Worm (Caenorhabditis elegans) whole organism, L2 larva: Measurements from ENCODE around the gene K07C5.2.
A peak's percentile ranks its signal among the peaks of the same experiment; 100 is the strongest.

Source experiments
- F13H6.1 ChIP-seq: sonication (generic microtip); optimal IDR thresholded peaks from 2 replicates; lab custom pipeline; 2016; ENCODE audit warnings: missing genetic modification characterization, missing compliant biosample characterization
- R02D3.7 ChIP-seq: fragments of 150-350 bp; optimal IDR thresholded peaks from 2 replicates; lab custom pipeline; 2014; ENCODE audit warnings: missing biosample characterization, missing genetic modification characterization
- ZK546.5 ChIP-seq: sonication (generic microtip); optimal IDR thresholded peaks from 2 replicates; lab custom pipeline; 2017; ENCODE audit warnings: missing biosample characterization, missing genetic modification characterization
- alr-1 ChIP-seq: fragments of 150-350 bp; optimal IDR thresholded peaks from 2 replicates; lab custom pipeline; 2014; ENCODE audit warnings: missing biosample characterization, missing genetic modification characterization
- aly-2 ChIP-seq: fragments of 150-350 bp; optimal IDR thresholded peaks from 2 replicates; lab custom pipeline; 2014; ENCODE audit warnings: missing biosample characterization, missing genetic modification characterization
- ama-1 ChIP-seq: fragments of 150-350 bp; optimal IDR thresholded peaks from 2 replicates; lab custom pipeline; 2018; ENCODE audit warnings: inconsistent platforms
- blmp-1 ChIP-seq: sonication (generic microtip); optimal IDR thresholded peaks from 2 replicates; lab custom pipeline; 2017; ENCODE audit warnings: missing genetic modification characterization, mild to moderate bottlenecking, missing compliant biosample characterization, antibody characterized with exemption, moderate library complexity; ENCODE audit not compliant: insufficient read depth
- ceh-16 ChIP-seq: fragments of 150-350 bp; optimal IDR thresholded peaks from 2 replicates; lab custom pipeline; 2014; ENCODE audit warnings: missing biosample characterization, missing genetic modification characterization
- crh-2 ChIP-seq: sonication (generic microtip); optimal IDR thresholded peaks from 2 replicates; lab custom pipeline; 2017; ENCODE audit warnings: missing biosample characterization, missing genetic modification characterization
- egl-27 ChIP-seq: sonication (generic microtip); optimal IDR thresholded peaks from 3 replicates; lab custom pipeline; 2017; ENCODE audit warnings: missing biosample characterization, missing genetic modification reagents, missing genetic modification characterization
- elt-1 ChIP-seq: fragments of 150-350 bp; optimal IDR thresholded peaks from 2 replicates; lab custom pipeline; 2014; ENCODE audit warnings: missing biosample characterization, missing genetic modification characterization
- elt-3 ChIP-seq: sonication (generic microtip); optimal IDR thresholded peaks from 2 replicates; lab custom pipeline; 2017; ENCODE audit warnings: missing biosample characterization, missing genetic modification characterization
- fos-1 ChIP-seq: fragments of 150-350 bp; optimal IDR thresholded peaks from 2 replicates; lab custom pipeline; 2014; ENCODE audit warnings: missing biosample characterization, missing genetic modification characterization
- gmeb-1 ChIP-seq: fragments of 150-350 bp; optimal IDR thresholded peaks from 2 replicates; lab custom pipeline; 2014; ENCODE audit warnings: missing biosample characterization, missing genetic modification characterization
- lin-11 ChIP-seq: fragments of 150-350 bp; sonication (generic microtip); optimal IDR thresholded peaks from 2 replicates; lab custom pipeline; 2014; ENCODE audit warnings: missing biosample characterization, missing genetic modification characterization, inconsistent platforms, mixed read lengths
- lin-39 ChIP-seq: fragments of 150-350 bp; optimal IDR thresholded peaks from 2 replicates; lab custom pipeline; 2014; ENCODE audit warnings: missing biosample characterization, missing genetic modification reagents, missing genetic modification characterization
- lsy-2 ChIP-seq, 2 experiments: fragments of 150-350 bp in 1 of 2; sonication (generic microtip) in 1 of 2; optimal IDR thresholded peaks; 2 replicates each; lab custom pipeline; 2014 to 2017; ENCODE audit warnings: missing biosample characterization in 2 of 2, missing genetic modification characterization in 2 of 2
- mbf-1 ChIP-seq: sonication (generic microtip); optimal IDR thresholded peaks from 2 replicates; lab custom pipeline; 2017; ENCODE audit warnings: missing biosample characterization, missing genetic modification characterization
- mdl-1 ChIP-seq, 2 experiments: fragments of 150-350 bp in 1 of 2; sonication (generic microtip) in 1 of 2; optimal IDR thresholded peaks; 2 replicates each; lab custom pipeline; 2017; ENCODE audit warnings: missing biosample characterization in 2 of 2, missing genetic modification characterization in 2 of 2
- nhr-12 ChIP-seq: fragments of 150-350 bp; optimal IDR thresholded peaks from 2 replicates; lab custom pipeline; 2014; ENCODE audit warnings: missing biosample characterization, missing genetic modification characterization
- nhr-129 ChIP-seq: fragments of 150-350 bp; optimal IDR thresholded peaks from 2 replicates; lab custom pipeline; 2014; ENCODE audit warnings: missing biosample characterization, missing genetic modification characterization
- nhr-21 ChIP-seq: fragments of 150-350 bp; optimal IDR thresholded peaks from 2 replicates; lab custom pipeline; 2014; ENCODE audit warnings: missing biosample characterization, missing genetic modification characterization
- nhr-25 ChIP-seq: fragments of 150-350 bp; sonication (generic microtip); optimal IDR thresholded peaks from 3 replicates; lab custom pipeline; 2014; ENCODE audit warnings: missing biosample characterization, missing genetic modification characterization
- nhr-77 ChIP-seq: fragments of 150-350 bp; optimal IDR thresholded peaks from 2 replicates; lab custom pipeline; 2014; ENCODE audit warnings: missing biosample characterization, missing genetic modification characterization
- peb-1 ChIP-seq: fragments of 150-350 bp; optimal IDR thresholded peaks from 2 replicates; lab custom pipeline; 2014; ENCODE audit warnings: missing biosample characterization, missing genetic modification characterization
- skn-1 ChIP-seq: sonication (generic microtip); optimal IDR thresholded peaks from 2 replicates; lab custom pipeline; 2017; ENCODE audit warnings: missing biosample characterization, missing genetic modification characterization
- sma-3 ChIP-seq: sonication (generic microtip); optimal IDR thresholded peaks from 2 replicates; lab custom pipeline; 2016; ENCODE audit warnings: missing genetic modification reagents, missing genetic modification characterization, missing compliant biosample characterization
- sma-9 ChIP-seq, 2 experiments: fragments of 150-350 bp in 1 of 2; sonication (generic microtip) in 1 of 2; optimal IDR thresholded peaks; 2 replicates each; lab custom pipeline; 2014 to 2016; ENCODE audit warnings: missing genetic modification characterization in 2 of 2, mild to moderate bottlenecking in 1 of 2, missing biosample characterization in 1 of 2, missing compliant biosample characterization in 1 of 2, missing genetic modification reagents in 1 of 2, moderate library complexity in 1 of 2
- snpc-4 ChIP-seq: fragments of 150-350 bp; optimal IDR thresholded peaks from 2 replicates; lab custom pipeline; 2014; ENCODE audit warnings: missing biosample characterization, missing genetic modification characterization
- unc-62 ChIP-seq: fragments of 150-350 bp; optimal IDR thresholded peaks from 2 replicates; lab custom pipeline; 2014; ENCODE audit warnings: missing biosample characterization, missing genetic modification reagents, missing genetic modification characterization
- zag-1 ChIP-seq: fragments of 150-350 bp; optimal IDR thresholded peaks from 2 replicates; lab custom pipeline; 2014; ENCODE audit warnings: missing biosample characterization, missing genetic modification characterization
- ztf-1 ChIP-seq: fragments of 200-800 bp; sonication (Bioruptor generic); conservative IDR thresholded peaks from 2 replicates; pipeline ENCODE4 v1.3.6; 2022; ENCODE audit warnings: missing genetic modification characterization, missing compliant biosample characterization
- ztf-11 ChIP-seq: sonication (generic microtip); optimal IDR thresholded peaks from 2 replicates; lab custom pipeline; 2017; ENCODE audit warnings: missing biosample characterization, missing genetic modification characterization

Gene K07C5.2

DNA sequence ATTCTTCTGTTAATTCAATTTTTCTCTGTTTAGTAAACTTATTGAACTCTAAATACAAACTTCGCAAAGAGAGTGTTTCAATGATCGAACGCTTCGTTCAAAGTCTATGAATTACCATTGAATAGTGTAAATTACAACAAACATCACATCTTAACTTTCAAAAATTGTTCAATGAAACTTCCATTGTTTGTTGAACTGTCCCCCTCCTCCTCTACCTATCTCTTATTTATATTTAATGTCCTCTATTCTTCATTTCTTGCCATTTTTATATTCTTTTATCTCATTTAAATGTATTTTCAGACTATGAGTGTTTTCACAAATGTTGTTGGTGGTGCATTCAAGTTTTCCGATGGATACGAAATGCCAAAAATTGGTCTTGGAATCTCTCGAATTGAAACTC lies at the start of gene K07C5.2:
K07C5.2 (plus strand) TSS at position 301 of the 400 bp plus-strand sequence.
- TF ChIP-seq crh-2 (tag; lab: Kevin White, UChicago) (no peak), ceh-16 (no peak), fos-1 (tag; lab: Kevin White, UChicago) (no peak), lsy-2 (tag; optimal IDR thresholded peaks at IDR 0.05; lab: Kevin White, UChicago) (no peak), nhr-12 (tag; lab: Kevin White, UChicago) (no peak), nhr-21 (tag; lab: Kevin White, UChicago) (no peak), lin-39 (no peak), alr-1 (tag; lab: Kevin White, UChicago) (no peak), lin-11 (tag; lab: Kevin White, UChicago) (no peak), mbf-1 (tag; lab: Kevin White, UChicago) (no peak), ZK546.5 (tag; lab: Kevin White, UChicago) (no peak), blmp-1 (tag; lab: Kevin White, UChicago) (no peak), snpc-4 (tag; lab: Kevin White, UChicago) (no peak)

DNA sequence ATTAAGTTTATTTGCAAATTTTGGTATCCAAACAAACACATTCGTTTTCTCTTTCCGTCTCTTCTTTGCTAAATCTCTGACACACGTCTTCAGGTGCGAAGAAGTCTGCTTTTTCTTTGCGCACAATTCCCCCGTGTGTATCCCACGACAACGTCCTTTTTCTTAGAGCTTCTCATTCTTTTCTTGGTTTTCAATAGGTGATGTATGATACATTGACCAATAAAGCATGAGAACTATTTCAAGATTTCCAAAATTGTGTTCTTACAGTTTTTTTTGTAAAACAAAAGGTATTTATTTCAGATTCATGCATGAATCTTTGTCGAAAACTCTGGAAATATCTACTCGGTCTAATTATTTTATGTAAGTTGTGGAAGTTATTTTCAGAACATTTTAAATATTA lies 49.6 kb upstream of the K07C5.2 start, which contains the start of gene B0024.15:
B0024.15 (plus strand) TSS at position 301 of the 400 bp plus-strand sequence.
- TF ChIP-seq blmp-1 (tag; lab: Kevin White, UChicago), result no peak
- no peak for TF ChIP-seq crh-2 (tag; lab: Kevin White, UChicago)
- no peak for TF ChIP-seq mdl-1 (tag; optimal IDR thresholded peaks at IDR 0.05; lab: Kevin White, UChicago)
- TF ChIP-seq ztf-11 (tag; lab: Kevin White, UChicago), result no peak
- TF ChIP-seq unc-62, result no peak
- no peak for TF ChIP-seq elt-1 (tag; lab: Kevin White, UChicago)
- TF ChIP-seq skn-1 (tag; lab: Kevin White, UChicago), result no peak
- no peak for TF ChIP-seq zag-1 (tag; lab: Kevin White, UChicago)
- TF ChIP-seq F13H6.1, result no peak
- TF ChIP-seq sma-9 (GFP tag; optimal IDR thresholded peaks at IDR 0.05; lab: Kevin White, UChicago), result no peak
- no peak for TF ChIP-seq sma-9 (tag; optimal IDR thresholded peaks at IDR 0.05; lab: Kevin White, UChicago)
- no peak for TF ChIP-seq nhr-77
- TF ChIP-seq nhr-25 (tag; lab: Kevin White, UChicago), result no peak
- no peak for TF ChIP-seq fos-1 (tag; lab: Kevin White, UChicago)
- no peak for TF ChIP-seq ama-1 (lab: Kevin White, UChicago)
- no peak for TF ChIP-seq ztf-1
- TF ChIP-seq lsy-2 (tag; optimal IDR thresholded peaks at IDR 0.05; lab: Kevin White, UChicago), result no peak
- no peak for TF ChIP-seq snpc-4 (tag; lab: Kevin White, UChicago)
- no peak for TF ChIP-seq R02D3.7 (tag; lab: Kevin White, UChicago)

DNA sequence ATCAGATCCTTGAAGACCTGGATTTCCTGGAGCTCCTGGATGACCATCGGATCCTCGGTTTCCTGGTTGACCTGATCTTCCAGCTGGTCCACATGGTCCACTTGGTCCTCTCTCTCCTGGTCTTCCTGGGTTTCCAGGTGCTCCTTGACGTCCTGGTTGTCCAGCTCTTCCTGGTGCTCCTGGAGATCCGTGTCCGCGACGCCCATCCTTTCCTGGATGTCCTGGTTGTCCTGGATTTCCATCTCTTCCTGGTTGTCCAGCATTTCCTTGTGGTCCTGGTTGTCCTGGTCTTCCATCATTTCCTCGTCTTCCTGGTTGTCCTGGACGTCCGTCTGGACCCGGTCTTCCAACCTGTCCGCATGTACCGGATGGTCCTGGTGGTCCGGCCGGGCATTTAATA lies 47.5 kb upstream of the K07C5.2 start:
- TF ChIP-seq peb-1, result no peak
- no peak for TF ChIP-seq egl-27 (tag; lab: Kevin White, UChicago)
- no peak for TF ChIP-seq aly-2 (tag; lab: Kevin White, UChicago)
- TF ChIP-seq elt-3, result no peak
- no peak for TF ChIP-seq lsy-2 (tag; optimal IDR thresholded peaks at IDR 0.05; lab: Kevin White, UChicago)
- no peak for TF ChIP-seq zag-1 (tag; lab: Kevin White, UChicago)
- no peak for TF ChIP-seq ztf-11 (tag; lab: Kevin White, UChicago)
- no peak for TF ChIP-seq nhr-129 (tag; lab: Kevin White, UChicago)
- no peak for TF ChIP-seq blmp-1 (tag; lab: Kevin White, UChicago)

DNA sequence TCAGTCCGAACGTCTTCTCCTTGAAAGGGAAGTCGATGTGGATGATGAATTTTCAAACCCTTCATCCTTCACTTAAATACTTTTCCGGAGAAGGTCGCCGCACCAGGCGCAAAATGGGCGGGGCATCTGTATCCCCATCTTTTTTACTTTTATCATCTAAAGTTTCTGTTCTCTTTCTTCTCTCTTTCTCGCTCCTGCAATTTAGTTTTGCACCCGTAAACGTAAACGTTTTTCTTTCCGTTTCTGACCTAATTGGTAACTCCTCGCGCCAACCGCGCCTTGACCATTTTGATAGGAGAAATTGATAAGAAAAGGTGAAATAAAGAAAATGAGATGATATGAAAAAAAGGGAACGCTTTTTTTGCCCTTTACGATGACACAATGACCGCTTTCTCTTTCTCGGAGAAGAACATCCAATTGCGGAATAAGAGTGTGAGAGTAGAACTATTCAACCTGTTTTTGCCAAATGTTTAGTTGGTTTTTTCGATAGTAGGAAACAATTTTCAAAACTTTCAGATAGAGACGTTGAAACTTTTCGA lies 46.4 kb upstream of the K07C5.2 start, which contains the start of gene col-149:
col-149 (minus strand) TSS at position 51 of the 539 bp plus-strand sequence.
- TF ChIP-seq nhr-21 (tag; lab: Kevin White, UChicago) (peak; percentile 35), sma-9 (GFP tag; optimal IDR thresholded peaks at IDR 0.05; lab: Kevin White, UChicago) (peak; percentile 46), sma-9 (tag; optimal IDR thresholded peaks at IDR 0.05; lab: Kevin White, UChicago) (no peak), sma-3 (GFP tag; lab: Kevin White, UChicago) (peak; percentile 41), blmp-1 (tag; lab: Kevin White, UChicago) (peak; percentile 91), egl-27 (tag; lab: Kevin White, UChicago) (peak; percentile 10), fos-1 (tag; lab: Kevin White, UChicago) (peak; percentile 78), gmeb-1 (tag; lab: Kevin White, UChicago) (no peak), mdl-1 (tag; optimal IDR thresholded peaks at IDR 0.05; lab: Kevin White, UChicago) (no peak)
